Fruit fly (Drosophila melanogaster) whole organism, adult: Measurements from ENCODE around the gene CG7126.

Source experiments
- CG11617 ChIP-seq: fragments of 200-800 bp; sonication (Bioruptor generic); optimal IDR thresholded peaks from 2 replicates; lab custom pipeline; 2017; ENCODE audit warnings: mild to moderate bottlenecking, missing biosample characterization, missing genetic modification reagents, missing genetic modification characterization
- CG12768 ChIP-seq: fragments of 200-800 bp; sonication (Bioruptor generic); optimal IDR thresholded peaks from 2 replicates; lab custom pipeline; 2017; ENCODE audit warnings: missing biosample characterization, missing genetic modification characterization, mild to moderate bottlenecking, moderate library complexity, missing genetic modification reagents
- CG14711 ChIP-seq: fragments of 200-800 bp; sonication (Bioruptor generic); optimal IDR thresholded peaks from 2 replicates; lab custom pipeline; 2018; ENCODE audit warnings: missing biosample characterization, mild to moderate bottlenecking, missing genetic modification characterization, moderate library complexity
- CG1620 ChIP-seq: fragments of 200-800 bp; sonication (Bioruptor generic); optimal IDR thresholded peaks from 2 replicates; lab custom pipeline; 2016; ENCODE audit warnings: missing biosample characterization, missing genetic modification characterization
- CG33017 ChIP-seq: fragments of 200-800 bp; sonication (Bioruptor generic); optimal IDR thresholded peaks from 2 replicates; lab custom pipeline; 2018; ENCODE audit warnings: missing biosample characterization, mild to moderate bottlenecking, missing genetic modification characterization, moderate library complexity
- CG5204 ChIP-seq: fragments of 200-800 bp; sonication (Bioruptor generic); optimal IDR thresholded peaks from 2 replicates; lab custom pipeline; 2016; ENCODE audit warnings: missing biosample characterization, missing genetic modification characterization
- CG7045 ChIP-seq: fragments of 200-800 bp; sonication (Bioruptor generic); optimal IDR thresholded peaks from 2 replicates; lab custom pipeline; 2017; ENCODE audit warnings: missing biosample characterization, mild to moderate bottlenecking, missing genetic modification characterization
- CG7101 ChIP-seq: fragments of 200-800 bp; sonication (Bioruptor generic); optimal IDR thresholded peaks from 2 replicates; lab custom pipeline; 2018; ENCODE audit warnings: missing biosample characterization, mild to moderate bottlenecking, missing genetic modification characterization, moderate library complexity
- Clk ChIP-seq: fragments of 200-800 bp; sonication (Bioruptor generic); optimal IDR thresholded peaks from 2 replicates; lab custom pipeline; 2017; ENCODE audit warnings: missing biosample characterization, missing genetic modification characterization
- Crg-1 ChIP-seq: fragments of 200-800 bp; sonication (Bioruptor generic); optimal IDR thresholded peaks from 2 replicates; lab custom pipeline; 2016; ENCODE audit warnings: missing biosample characterization, missing genetic modification characterization
- Hr96 ChIP-seq: fragments of 200-800 bp; sonication (Bioruptor generic); optimal IDR thresholded peaks from 2 replicates; lab custom pipeline; 2016; ENCODE audit warnings: missing biosample characterization, missing genetic modification characterization
- Mnt ChIP-seq: fragments of 200-800 bp; sonication (Bioruptor generic); optimal IDR thresholded peaks from 2 replicates; lab custom pipeline; 2016; ENCODE audit warnings: missing biosample characterization, mild to moderate bottlenecking, missing genetic modification characterization
- bab1 ChIP-seq: fragments of 200-800 bp; sonication (Bioruptor generic); optimal IDR thresholded peaks from 3 replicates; lab custom pipeline; 2019; ENCODE audit warnings: missing biosample characterization, mild to moderate bottlenecking, missing genetic modification characterization, moderate library complexity
- cic ChIP-seq: fragments of 200-800 bp; sonication (Bioruptor generic); optimal IDR thresholded peaks from 2 replicates; lab custom pipeline; 2017; ENCODE audit warnings: missing biosample characterization, mild to moderate bottlenecking, missing genetic modification characterization, moderate library complexity
- kay ChIP-seq: fragments of 200-800 bp; sonication (Bioruptor generic); peaks from one replicate; lab custom pipeline; 2016; ENCODE audit warnings: missing biosample characterization, missing genetic modification characterization, borderline replicate concordance
- ovo ChIP-seq: fragments of 200-800 bp; sonication (Bioruptor generic); optimal IDR thresholded peaks from 2 replicates; lab custom pipeline; 2016; ENCODE audit warnings: missing biosample characterization, missing genetic modification characterization
- tj ChIP-seq: fragments of 200-800 bp; sonication (Bioruptor generic); optimal IDR thresholded peaks from 3 replicates; lab custom pipeline; 2017; ENCODE audit warnings: missing biosample characterization, mild to moderate bottlenecking, missing genetic modification characterization, moderate library complexity
- toe ChIP-seq: fragments of 200-800 bp; sonication (Bioruptor generic); optimal IDR thresholded peaks from 2 replicates; lab custom pipeline; 2016; ENCODE audit warnings: missing biosample characterization, missing genetic modification characterization

CG7126 gene

dm6 chr3R:18296737-18297136, 5.9 kb downstream of the CG7126 start:
- TF ChIP-seq CG5204 (GFP tag; lab: Kevin White, UChicago) (no peak), CG7045 (GFP tag; lab: Kevin White, UChicago) (no peak), ovo (GFP tag; lab: Kevin White, UChicago) (no peak), CG12768 (GFP tag; lab: Kevin White, UChicago) (peak; percentile 19), Crg-1 (GFP tag; lab: Kevin White, UChicago) (no peak), tj (GFP tag; lab: Kevin White, UChicago) (peak; percentile 62), CG14711 (tag; lab: Kevin White, UChicago) (no peak), CG7101 (tag; lab: Kevin White, UChicago) (no peak), CG33017 (no peak), Hr96 (GFP tag; lab: Kevin White, UChicago) (no peak)

dm6 chr3R:18296084-18296483, 6.6 kb downstream of the CG7126 start:
- TF ChIP-seq CG7045 (GFP tag; lab: Kevin White, UChicago) (no peak), cic (no peak), tj (GFP tag; lab: Kevin White, UChicago) (no peak), CG33017 (no peak), Hr96 (GFP tag; lab: Kevin White, UChicago) (no peak), CG5204 (GFP tag; lab: Kevin White, UChicago) (no peak), CG1620 (GFP tag; lab: Kevin White, UChicago) (no peak), Mnt (GFP tag; lab: Kevin White, UChicago) (no peak), toe (GFP tag; lab: Kevin White, UChicago) (no peak)

- no peak for TF ChIP-seq CG11617 (GFP tag; lab: Kevin White, UChicago)
- peak; percentile 77 for TF ChIP-seq kay
Measured at dm6 chr3R:18295262-18295944, 7.2 kb downstream of the CG7126 start.

- TF ChIP-seq cic (no peak), CG5204 (GFP tag; lab: Kevin White, UChicago) (no peak), toe (GFP tag; lab: Kevin White, UChicago) (no peak), Clk (GFP tag; lab: Kevin White, UChicago) (no peak)
Measured at dm6 chr3R:18294488-18294887, 8.2 kb downstream of the CG7126 start.

dm6 chr3R:18292371-18292770, 10.3 kb downstream of the CG7126 start:
- no peak for TF ChIP-seq CG33017
- TF ChIP-seq kay, result no peak
- TF ChIP-seq Mnt (GFP tag; lab: Kevin White, UChicago), result peak; percentile 30

- TF ChIP-seq cic, result peak; percentile 48
- no peak for TF ChIP-seq ovo (GFP tag; lab: Kevin White, UChicago)
Measured at dm6 chr3R:18291831-18292230, 10.8 kb downstream of the CG7126 start.

dm6 chr3R:18288677-18289076, 14.0 kb downstream of the CG7126 start, which contains the start of gene CG7131:
Gene CG7131, minus strand, starts transcription at chr3R:18288777.
- TF ChIP-seq CG33017 (no peak), CG11617 (GFP tag; lab: Kevin White, UChicago) (no peak), toe (GFP tag; lab: Kevin White, UChicago) (no peak), Mnt (GFP tag; lab: Kevin White, UChicago) (no peak), CG7045 (GFP tag; lab: Kevin White, UChicago) (no peak), Clk (GFP tag; lab: Kevin White, UChicago) (no peak), Hr96 (GFP tag; lab: Kevin White, UChicago) (no peak), CG12768 (GFP tag; lab: Kevin White, UChicago) (no peak), bab1 (GFP tag; lab: Kevin White, UChicago) (no peak)

dm6 chr3R:18283441-18283840, 19.2 kb downstream of the CG7126 start, which contains the start of the genes CG14312 and CG8064:
Gene CG14312, minus strand, starts transcription at chr3R:18283528.
Gene CG8064, plus strand, starts transcription at chr3R:18283660.
- TF ChIP-seq CG11617 (GFP tag; lab: Kevin White, UChicago) (no peak), Mnt (GFP tag; lab: Kevin White, UChicago) (peak; percentile 97), bab1 (GFP tag; lab: Kevin White, UChicago) (peak; percentile 11)
